Fruit fly (Drosophila melanogaster) Kc167 (cell line): ENCODE data around the gene CG32795.

ENCODE experiments used
- Myc ChIP-seq: fragments of >200 bp; optimal IDR thresholded peaks from 2 replicates; lab custom pipeline; 2017; ENCODE audit warnings: missing external identifiers
- Sin3A ChIP-seq: fragments of >200 bp; optimal IDR thresholded peaks from 2 replicates; lab custom pipeline; 2018; ENCODE audit warnings: missing external identifiers
- h ChIP-seq: fragments of >200 bp; optimal IDR thresholded peaks from 3 replicates; lab custom pipeline; 2018; ENCODE audit warnings: missing external identifiers
- insv ChIP-seq: fragments of >200 bp; optimal IDR thresholded peaks from 3 replicates; lab custom pipeline; 2018; ENCODE audit warnings: missing external identifiers
- psq ChIP-seq: fragments of >200 bp; optimal IDR thresholded peaks from 2 replicates; lab custom pipeline; 2017; ENCODE audit warnings: missing external identifiers
- ttk ChIP-seq: sonication (Bioruptor generic); optimal IDR thresholded peaks from 2 replicates; lab custom pipeline; 2017; ENCODE audit warnings: missing external identifiers

CG32795 gene

DNA sequence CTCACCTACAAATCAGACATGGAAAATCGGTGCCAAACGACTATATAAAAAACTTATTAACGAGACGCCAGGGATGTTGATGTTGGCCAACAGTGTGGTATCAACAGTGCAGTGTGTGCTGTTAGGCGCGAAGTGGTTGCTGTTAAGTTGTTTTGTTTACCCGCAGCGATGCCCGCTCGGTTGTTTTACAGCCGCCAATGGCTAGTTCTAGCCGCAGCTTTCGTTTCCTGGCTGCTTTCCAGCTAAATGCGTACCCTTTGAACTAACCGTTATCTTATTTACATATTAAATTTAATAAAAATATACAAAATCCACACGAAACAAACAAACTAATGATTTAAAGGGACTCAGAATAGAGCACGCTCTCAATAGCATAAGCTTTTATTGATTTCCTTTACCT lies 51.7 kb downstream of the CG32795 start, which contains the start of gene crm:
TSS of gene crm (minus strand) at position 111 of the 400 bp plus-strand sequence.
- TF ChIP-seq h (lab: Kevin White, UChicago), result no peak
- no peak for TF ChIP-seq insv (lab: Kevin White, UChicago)
- no peak for TF ChIP-seq Myc
- no peak for TF ChIP-seq psq (lab: Kevin White, UChicago)
- TF ChIP-seq ttk (lab: Kevin White, UChicago), result no peak
- no peak for TF ChIP-seq Sin3A (lab: Kevin White, UChicago)
